Worm (Caenorhabditis elegans) whole organism, dauer: ENCODE data around the gene ztf-25.
"Not testable (repeated sequence)": the region's sequence is repeated elsewhere in the genome, so short reads cannot be mapped to it uniquely, and the experiment has no call there.

ENCODE experiments used
- unc-62 ChIP-seq: sonication (generic microtip); optimal IDR thresholded peaks from 2 replicates; lab custom pipeline; 2017; ENCODE audit warnings: missing biosample characterization, missing genetic modification reagents, missing genetic modification characterization

ztf-25 gene

DNA sequence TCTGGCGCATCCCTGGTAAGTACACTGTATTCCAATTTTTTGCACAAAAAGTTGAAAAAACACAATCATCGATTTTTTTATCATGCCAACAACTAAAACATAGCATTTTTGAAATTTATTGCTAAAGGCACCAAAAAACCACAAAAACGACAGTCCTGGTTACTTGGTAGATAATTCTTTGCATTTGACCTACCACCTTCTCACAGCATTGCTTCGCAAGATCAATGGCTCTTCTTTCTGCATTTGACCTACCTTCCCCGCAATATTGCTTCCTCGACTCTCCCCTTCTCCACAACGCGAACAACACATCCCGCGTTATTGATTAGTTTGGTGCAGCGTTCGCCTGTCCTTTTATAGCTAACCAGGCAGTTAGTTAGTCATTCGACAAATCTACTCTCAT lies at the start of gene ztf-25:
Gene ztf-25, plus strand, starts transcription at position 301 of the 400 bp plus-strand sequence.
- no peak for TF ChIP-seq unc-62 (GFP tag; lab: Kevin White, UChicago)

DNA sequence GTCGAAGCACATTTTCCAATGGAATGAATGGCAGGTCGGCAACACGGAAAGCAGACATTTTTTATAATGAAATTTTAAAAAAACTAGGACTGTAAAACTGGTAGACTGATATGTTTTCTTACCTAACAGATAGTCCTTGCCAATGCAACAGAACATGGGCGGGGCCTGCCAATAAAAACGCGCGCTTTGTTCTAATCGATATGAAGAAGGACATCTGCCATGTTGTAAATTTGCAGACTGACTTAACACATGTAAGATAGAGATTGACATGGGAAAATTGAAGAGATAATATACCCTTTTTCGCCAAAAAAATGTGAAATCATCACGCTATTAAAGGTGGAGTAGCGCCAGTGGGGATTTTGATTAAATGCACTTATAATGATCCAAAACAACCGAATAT lies 48.9 kb upstream of the ztf-25 start, which contains the start of gene C38D9.8:
Gene C38D9.8, minus strand, starts transcription at position 101 of the 400 bp plus-strand sequence.
- no peak for TF ChIP-seq unc-62 (GFP tag; lab: Kevin White, UChicago)

DNA sequence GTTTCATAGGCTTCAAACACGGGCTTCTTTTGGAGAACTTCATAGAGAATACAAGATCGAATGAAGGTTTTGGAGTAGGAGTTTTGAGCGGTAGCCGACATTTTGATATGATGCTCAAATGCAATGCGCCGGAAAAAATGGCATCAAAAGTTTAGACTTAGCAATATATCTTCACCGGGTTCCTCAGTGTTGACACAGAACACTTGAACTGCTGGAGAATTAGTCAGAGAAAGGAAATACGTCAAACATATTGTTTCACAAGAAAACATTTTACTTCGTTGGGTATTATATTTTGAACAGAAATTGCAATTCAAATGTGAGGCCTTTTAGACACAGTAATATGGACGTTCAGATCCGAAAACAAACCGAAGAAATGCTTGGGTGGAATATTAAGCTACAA lies 43.2 kb upstream of the ztf-25 start, which contains the start of gene fbxa-174:
Gene fbxa-174, minus strand, starts transcription at position 101 of the 400 bp plus-strand sequence.
- no peak for TF ChIP-seq unc-62 (GFP tag; lab: Kevin White, UChicago)

DNA sequence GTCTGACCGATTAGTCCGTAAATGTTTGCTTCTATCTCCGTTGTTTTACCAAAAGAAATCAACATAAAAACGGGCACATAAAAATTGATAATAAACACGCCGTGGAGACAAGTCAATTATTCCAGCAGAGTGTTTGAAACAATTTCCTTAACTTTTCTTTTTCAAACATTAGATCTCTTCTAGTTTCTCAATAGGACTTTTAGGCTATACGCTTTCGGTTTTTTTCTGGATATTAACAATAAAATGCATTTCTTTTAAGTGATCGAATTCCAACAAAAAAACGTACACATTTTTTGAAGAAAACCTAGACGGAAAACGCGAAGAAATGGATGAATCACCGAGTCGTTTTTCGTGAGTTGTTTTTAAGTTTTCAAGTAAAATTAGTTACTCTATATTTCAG lies 42.7 kb upstream of the ztf-25 start, which contains the start of gene fbxa-172:
Gene fbxa-172, plus strand, starts transcription at position 301 of the 400 bp plus-strand sequence.
- no peak for TF ChIP-seq unc-62 (GFP tag; lab: Kevin White, UChicago)

DNA sequence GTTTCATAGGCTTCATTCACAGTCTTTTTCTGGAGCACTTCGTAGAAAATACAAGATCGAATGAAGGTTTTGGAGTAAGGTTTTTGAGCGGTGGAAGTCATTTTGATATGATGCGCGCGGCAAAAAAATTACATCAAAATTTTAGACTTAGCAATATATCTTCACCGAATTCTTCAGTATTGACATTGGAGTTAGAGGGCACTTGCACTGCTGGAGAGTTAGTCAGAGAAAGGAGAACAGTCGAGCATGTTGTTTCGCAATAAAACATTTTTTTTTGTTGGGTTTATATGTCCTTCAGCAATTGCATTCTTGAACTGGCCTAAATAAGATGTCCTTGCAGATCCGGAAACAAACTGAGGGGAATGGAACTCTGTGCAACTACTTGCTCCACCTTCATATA lies 35.7 kb upstream of the ztf-25 start, which contains the start of gene fbxa-171:
Gene fbxa-171, minus strand, starts transcription at position 101 of the 400 bp plus-strand sequence.
- no peak for TF ChIP-seq unc-62 (GFP tag; lab: Kevin White, UChicago)

DNA sequence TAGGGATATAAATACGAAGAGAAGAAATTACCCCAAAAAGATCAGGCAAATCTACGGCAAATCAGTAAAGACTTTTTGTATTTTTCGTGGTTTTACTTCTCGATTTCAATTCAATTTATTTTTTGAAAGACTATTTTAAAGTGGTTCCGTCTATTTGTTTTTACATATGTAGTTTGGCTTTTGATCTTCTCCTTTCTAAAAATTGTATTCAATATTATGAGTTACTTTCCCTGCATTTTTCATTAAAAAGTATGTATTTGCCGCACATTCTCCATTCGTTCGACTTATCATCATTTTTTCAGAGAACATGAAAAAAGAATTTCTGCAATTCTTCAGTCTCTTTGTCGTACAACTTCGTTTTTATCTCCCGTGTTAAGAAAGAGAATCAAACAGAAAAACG lies 34.8 kb upstream of the ztf-25 start, which contains the start of gene C38D9.2:
Gene C38D9.2, plus strand, starts transcription at position 301 of the 400 bp plus-strand sequence.
- TF ChIP-seq unc-62 (GFP tag; lab: Kevin White, UChicago): no peak

DNA sequence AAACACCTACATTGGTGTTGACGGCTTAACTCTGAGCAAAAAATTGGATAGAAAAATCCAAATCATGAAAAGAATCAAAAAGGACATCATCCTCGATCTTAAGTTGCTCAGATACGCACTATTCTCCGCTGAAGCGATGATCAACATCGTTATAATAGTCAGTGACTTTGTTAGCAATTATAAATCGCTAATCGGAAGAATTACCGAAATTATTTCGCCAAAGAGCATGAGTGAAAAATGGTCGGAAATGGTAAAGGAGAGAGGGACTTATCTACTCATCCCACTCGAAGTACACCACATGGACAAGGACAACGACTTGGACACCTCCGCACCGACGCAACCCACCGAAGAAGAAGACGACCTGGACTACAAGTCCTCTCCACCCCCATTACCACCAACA lies 21.6 kb upstream of the ztf-25 start:
- TF ChIP-seq unc-62 (GFP tag; lab: Kevin White, UChicago): no peak

DNA sequence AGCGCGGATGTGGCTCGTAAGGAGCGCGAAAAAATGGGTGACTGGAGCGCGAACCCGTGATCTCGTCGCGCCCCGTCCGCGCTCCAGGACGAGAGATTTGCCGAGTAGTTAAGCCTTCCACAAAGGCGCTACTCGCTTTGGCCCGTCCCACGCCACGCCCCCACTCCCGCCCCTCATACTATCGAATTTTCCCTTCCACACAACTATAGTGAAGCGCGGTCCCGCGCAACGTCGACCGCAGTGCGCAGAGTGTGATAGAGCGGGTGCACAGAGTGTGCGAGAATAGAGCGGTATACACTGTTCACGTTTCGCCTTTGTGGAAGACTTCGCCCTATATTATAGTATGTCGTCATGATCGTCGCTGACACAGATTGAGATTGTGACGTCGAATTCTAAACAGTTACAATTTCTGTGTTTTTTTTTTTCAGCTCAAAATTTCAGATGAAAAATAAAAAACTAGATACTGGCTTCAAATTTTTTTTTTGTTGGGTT lies 17.2 kb upstream of the ztf-25 start, which contains the start of gene fbxa-133:
Gene fbxa-133, plus strand, starts transcription at position 442 of the 492 bp plus-strand sequence.
- not testable (repeated sequence) for TF ChIP-seq unc-62 (GFP tag; lab: Kevin White, UChicago)

DNA sequence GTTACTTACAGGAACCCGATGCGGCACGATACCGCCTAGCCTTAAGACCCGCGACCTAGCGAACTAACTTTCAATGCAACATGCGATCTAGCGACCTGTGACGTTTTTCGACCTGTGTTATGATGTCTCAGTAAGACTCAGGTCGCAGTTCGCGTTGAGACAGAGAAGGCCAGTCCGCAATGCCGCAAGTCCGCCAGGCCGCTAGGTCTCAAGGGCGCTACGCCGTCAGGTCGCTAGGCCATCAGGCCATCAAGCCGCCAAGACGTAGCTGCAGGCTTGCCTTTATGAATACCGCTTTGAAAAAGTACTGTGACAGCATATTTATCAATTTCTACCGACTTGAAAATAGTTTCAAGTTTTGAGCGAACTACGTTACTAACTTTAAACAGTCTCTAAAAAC lies 5.9 kb upstream of the ztf-25 start:
- no peak for TF ChIP-seq unc-62 (GFP tag; lab: Kevin White, UChicago)

DNA sequence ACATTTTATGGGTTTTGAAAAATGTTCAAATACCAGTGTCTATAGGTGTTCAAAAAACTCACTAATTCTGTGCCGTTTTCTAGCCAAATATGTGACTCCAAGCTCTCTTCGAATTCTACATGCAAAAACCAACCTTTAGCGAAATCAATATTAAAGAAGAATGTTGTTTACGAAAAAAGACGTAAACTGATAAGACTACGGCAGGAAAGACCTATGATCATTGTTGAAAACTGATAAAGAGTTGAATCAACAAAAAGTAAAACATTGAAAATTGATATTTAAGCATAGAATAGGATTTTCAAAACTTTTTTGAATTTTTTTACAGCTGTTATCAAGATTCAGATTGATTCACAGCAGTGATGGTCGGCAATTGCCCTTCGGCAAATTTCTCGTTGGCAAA lies 2.8 kb upstream of the ztf-25 start, which contains the start of gene Y6G8.2:
Gene Y6G8.2, minus strand, starts transcription at position 147 of the 400 bp plus-strand sequence.
- no peak for TF ChIP-seq unc-62 (GFP tag; lab: Kevin White, UChicago)

DNA sequence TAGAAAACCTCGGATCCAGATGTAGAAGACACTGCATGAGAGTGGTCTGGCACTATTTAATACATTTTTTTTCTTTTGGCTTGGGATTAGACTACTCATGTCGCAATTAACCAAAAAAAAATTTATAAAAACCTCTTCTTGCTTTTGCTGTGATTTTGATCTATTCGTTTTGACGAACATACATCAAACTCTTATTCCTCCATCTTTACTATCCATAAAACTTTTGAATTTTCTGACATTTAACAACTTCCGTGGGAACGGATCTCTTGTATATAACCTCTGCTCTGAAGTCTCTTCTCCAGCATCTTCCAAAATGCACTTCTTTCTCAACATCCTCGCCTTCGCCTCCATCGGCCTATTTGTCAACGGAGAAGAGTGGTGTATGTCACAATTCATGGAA lies 4.4 kb downstream of the ztf-25 start, which contains the start of gene Y6G8.16:
Gene Y6G8.16, plus strand, starts transcription at position 301 of the 400 bp plus-strand sequence.
- TF ChIP-seq unc-62 (GFP tag; lab: Kevin White, UChicago): not testable (repeated sequence)

DNA sequence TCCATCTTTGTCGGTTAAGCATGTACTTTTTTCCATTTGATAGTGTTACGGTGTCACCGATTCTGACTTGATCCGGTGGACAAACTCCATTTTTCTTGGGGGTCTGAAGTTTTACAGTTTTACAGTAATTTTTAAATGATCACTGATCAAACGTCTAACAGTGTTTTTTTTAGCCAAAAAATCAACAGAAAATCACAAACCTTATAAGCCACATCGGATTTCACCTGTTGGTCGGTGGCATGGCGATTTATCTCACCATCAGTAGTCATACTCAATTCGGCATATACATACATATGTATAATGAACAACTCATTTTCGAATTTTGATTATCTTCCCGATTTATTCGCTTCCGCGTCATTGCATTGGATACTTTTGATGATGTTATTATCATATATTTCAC lies 6.2 kb downstream of the ztf-25 start, which contains the start of gene srz-91:
Gene srz-91, plus strand, starts transcription at position 301 of the 400 bp plus-strand sequence.
- no peak for TF ChIP-seq unc-62 (GFP tag; lab: Kevin White, UChicago)

DNA sequence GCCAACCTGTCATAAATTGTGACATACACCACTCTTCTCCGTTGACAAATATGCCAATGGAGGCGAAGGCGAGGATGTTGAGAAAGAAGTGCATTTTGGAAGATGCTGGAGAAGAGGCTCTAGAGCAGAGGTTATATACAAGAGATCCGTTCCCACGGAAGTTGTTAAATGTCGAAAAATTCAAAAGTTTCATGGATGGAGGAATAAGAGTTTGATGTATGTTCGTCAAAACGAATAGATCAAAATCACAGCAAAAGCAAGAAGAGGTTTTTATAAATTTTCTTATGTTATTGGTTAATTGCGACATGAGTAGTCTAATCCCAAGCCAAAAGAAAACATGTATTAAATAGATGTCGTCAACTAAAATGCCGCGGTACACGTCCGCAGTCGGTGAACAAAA lies 8.9 kb downstream of the ztf-25 start, which contains the start of gene Y6G8.15:
Gene Y6G8.15, minus strand, starts transcription at position 101 of the 400 bp plus-strand sequence.
- not testable (repeated sequence) for TF ChIP-seq unc-62 (GFP tag; lab: Kevin White, UChicago)

DNA sequence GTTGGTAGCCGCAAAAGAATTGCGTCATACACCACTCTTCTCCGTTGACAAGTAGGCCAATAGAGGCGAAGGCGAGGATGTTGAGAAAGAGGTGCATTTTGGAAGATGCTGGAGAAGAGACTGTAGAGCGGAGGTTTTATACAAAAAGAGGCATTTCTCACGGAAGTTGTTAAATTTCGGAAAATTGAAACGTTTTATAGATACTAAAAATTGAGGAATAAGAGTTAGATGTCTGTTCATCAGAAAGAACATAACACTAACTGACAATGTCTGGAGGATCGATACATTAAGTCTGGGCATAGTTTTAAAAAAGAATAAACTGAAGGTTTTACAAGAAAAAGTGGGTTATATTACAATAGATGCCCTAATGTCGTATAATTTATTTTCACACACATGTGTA lies 12.6 kb downstream of the ztf-25 start, which contains the start of gene Y6G8.14:
Gene Y6G8.14, minus strand, starts transcription at position 101 of the 400 bp plus-strand sequence.
- no peak for TF ChIP-seq unc-62 (GFP tag; lab: Kevin White, UChicago)

DNA sequence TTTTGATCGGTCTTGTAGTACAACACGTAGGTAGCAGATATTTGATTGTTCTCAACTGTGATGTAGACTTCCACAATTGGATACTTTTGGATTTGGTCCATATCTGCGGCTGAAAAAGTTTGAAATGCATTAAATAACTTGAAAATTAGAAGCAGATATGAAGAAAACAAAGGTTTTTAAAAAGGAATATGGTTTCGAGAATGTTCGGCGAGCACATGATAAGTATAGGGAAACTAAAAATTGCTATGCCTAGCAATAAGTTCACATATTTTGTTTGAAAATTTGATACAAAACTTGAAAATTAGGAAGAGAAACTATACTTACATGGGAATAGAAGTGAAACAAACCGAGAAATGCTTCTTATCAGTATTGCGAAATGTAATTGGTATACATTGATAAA lies 14.0 kb downstream of the ztf-25 start, which contains the start of gene Y6G8.5:
Gene Y6G8.5, minus strand, starts transcription at position 101 of the 400 bp plus-strand sequence.
- TF ChIP-seq unc-62 (GFP tag; lab: Kevin White, UChicago): no peak

DNA sequence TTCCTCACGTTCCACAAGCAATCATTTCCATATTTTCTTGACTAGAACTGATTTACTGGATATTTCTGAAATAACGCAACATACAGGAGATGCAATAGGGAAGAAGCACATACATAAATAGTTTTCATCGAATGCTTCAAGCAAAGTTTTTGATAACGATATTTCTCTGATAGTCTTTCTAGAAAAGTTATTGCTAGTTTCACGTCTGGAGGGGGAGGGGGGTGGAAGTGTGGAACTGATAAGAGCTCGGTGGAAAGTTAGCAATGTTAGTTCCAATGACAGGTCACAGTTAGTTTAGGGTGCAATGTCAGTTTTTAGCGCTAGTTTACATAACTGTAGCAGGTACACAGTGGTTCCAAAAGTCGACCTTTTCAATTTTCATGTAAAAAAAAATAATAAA lies 15.2 kb downstream of the ztf-25 start, which contains the start of gene Y6G8.6:
Gene Y6G8.6, minus strand, starts transcription at position 98 of the 400 bp plus-strand sequence.
- TF ChIP-seq unc-62 (GFP tag; lab: Kevin White, UChicago): no peak
